Worm (Caenorhabditis elegans) whole organism, L1 larva: Measurements from ENCODE around the gene nhr-190.

ENCODE experiments used
- ama-1 ChIP-seq: fragments of 150-350 bp; optimal IDR thresholded peaks from 2 replicates; lab custom pipeline; 2014
- ceh-82 ChIP-seq, 3 experiments: fragments of 150-350 bp in 1 of 3; sonication (generic microtip) in 2 of 3; optimal IDR thresholded peaks; 2 replicates each; lab custom pipeline; 2014 to 2017; ENCODE audit warnings: missing biosample characterization in 3 of 3, missing genetic modification characterization in 3 of 3
- ceh-90 ChIP-seq: sonication (generic microtip); optimal IDR thresholded peaks from 2 replicates; lab custom pipeline; 2016; ENCODE audit warnings: missing genetic modification characterization, missing compliant biosample characterization
- fkh-10 ChIP-seq: sonication (generic microtip); optimal IDR thresholded peaks from 2 replicates; lab custom pipeline; 2017; ENCODE audit warnings: missing biosample characterization, missing genetic modification reagents, missing genetic modification characterization
- lin-13 ChIP-seq: fragments of 150-350 bp; optimal IDR thresholded peaks from 2 replicates; lab custom pipeline; 2014; ENCODE audit warnings: missing biosample characterization, missing genetic modification reagents, missing genetic modification characterization
- lin-39 ChIP-seq: fragments of 150-350 bp; optimal IDR thresholded peaks from 2 replicates; lab custom pipeline; 2014; ENCODE audit warnings: missing biosample characterization, missing genetic modification reagents, missing genetic modification characterization
- nhr-28 ChIP-seq: fragments of 150-350 bp; optimal IDR thresholded peaks from 2 replicates; lab custom pipeline; 2014; ENCODE audit warnings: missing biosample characterization, missing genetic modification characterization
- pqm-1 ChIP-seq: sonication (generic microtip); optimal IDR thresholded peaks from 3 replicates; lab custom pipeline; 2017; ENCODE audit warnings: missing biosample characterization, missing genetic modification characterization

ce11 chrV:638328-638727 lies 4.4 kb downstream of the nhr-190 start, which contains the start of gene srj-37:
- TF ChIP-seq ama-1 (lab: Kevin White, UChicago) (no peak), ceh-90 (tag; lab: Kevin White, UChicago) (no peak), lin-39 (tag; lab: Kevin White, UChicago) (no peak), ceh-82 (tag; optimal IDR thresholded peaks at IDR 0.05; lab: Kevin White, UChicago) (no peak), fkh-10 (GFP tag; lab: Kevin White, UChicago) (no peak), pqm-1 (tag; lab: Kevin White, UChicago) (no peak), nhr-28 (tag; lab: Kevin White, UChicago) (no peak), lin-13 (GFP tag; lab: Kevin White, UChicago) (no peak)
